Worm (Caenorhabditis elegans) whole organism, L4/young adult: ENCODE measurements around the gene sru-13.

ENCODE experiments used
- W03F9.2 ChIP-seq: fragments of 150-350 bp; optimal IDR thresholded peaks from 2 replicates; lab custom pipeline; 2014; ENCODE audit warnings: missing biosample characterization, missing genetic modification characterization
- him-1 ChIP-seq: sonication (generic microtip); optimal IDR thresholded peaks from 2 replicates; lab custom pipeline; 2016; ENCODE audit warnings: missing genotype, missing genetic modification reagents, missing genetic modification characterization, missing compliant biosample characterization

DNA sequence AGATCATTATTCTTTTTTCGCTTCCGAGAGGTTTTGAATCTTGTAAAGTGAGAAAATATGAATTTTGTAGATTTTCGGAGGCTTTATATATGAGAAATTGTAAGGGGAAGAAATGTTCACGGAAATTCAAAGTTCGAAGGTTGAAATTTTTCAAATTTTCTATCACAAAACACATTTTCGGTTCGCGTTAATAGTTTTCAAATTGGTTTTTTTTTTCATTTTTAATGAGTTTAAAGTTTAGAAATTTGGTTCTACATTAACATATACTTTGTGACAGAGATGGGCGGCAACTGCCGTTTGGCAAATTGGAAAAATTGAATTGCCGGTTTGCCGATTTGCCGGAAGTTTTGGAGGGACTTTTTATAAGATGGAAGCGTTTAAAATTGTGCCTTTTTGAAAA is 48.6 kb upstream of the sru-13 start, which contains the start of gene K08E7.4:
- TF ChIP-seq him-1 (tag; lab: Kevin White, UChicago) (no peak), W03F9.2 (no peak)
